Fruit fly (Drosophila melanogaster) whole organism, prepupa: ENCODE data around the gene Ltn1.

Experiments used
- CG34406 ChIP-seq: fragments of 200-800 bp; sonication (Bioruptor generic); optimal IDR thresholded peaks from 3 replicates; lab custom pipeline; 2016; ENCODE audit warnings: missing biosample characterization, missing genetic modification characterization
- CG6163 ChIP-seq: fragments of 200-800 bp; sonication (Bioruptor generic); IDR thresholded peaks from 3 replicates; pipeline ENCODE4 v1.3.6; 2022; ENCODE audit warnings: missing biosample characterization, missing genetic modification characterization
- CG6808 ChIP-seq: fragments of 200-800 bp; sonication (Bioruptor generic); optimal IDR thresholded peaks from 3 replicates; lab custom pipeline; 2017; ENCODE audit warnings: missing biosample characterization, missing genetic modification characterization, mild to moderate bottlenecking, moderate library complexity, missing genetic modification reagents
- CG6854 ChIP-seq: fragments of 200-800 bp; sonication (Bioruptor generic); optimal IDR thresholded peaks from 2 replicates; lab custom pipeline; 2017; ENCODE audit warnings: missing biosample characterization, mild to moderate bottlenecking, missing genetic modification characterization
- Ets96B ChIP-seq: fragments of 200-800 bp; optimal IDR thresholded peaks from 2 replicates; lab custom pipeline; 2019; ENCODE audit warnings: missing biosample characterization, mild to moderate bottlenecking, missing genetic modification characterization, moderate library complexity
- Lpt ChIP-seq: fragments of 200-800 bp; sonication (Bioruptor generic); optimal IDR thresholded peaks from 3 replicates; lab custom pipeline; 2016; ENCODE audit warnings: missing biosample characterization, missing genetic modification characterization

- TF ChIP-seq CG6163 (GFP tag; lab: Robert Waterston, UW) (no peak), Ets96B (tag; lab: Kevin White, UChicago) (no peak), CG6854 (GFP tag; lab: Kevin White, UChicago) (no peak), CG6808 (no peak), Lpt (GFP tag; lab: Kevin White, UChicago) (no peak), CG34406 (GFP tag; lab: Kevin White, UChicago) (no peak)
These were observed 8.0 kb downstream of the Ltn1 start, which contains the start of the genes CG46434 and Dred for dm6 chr3L:19544105-19544504.
